Worm (Caenorhabditis elegans): ENCODE results near the gene F36D3.8.
"Not testable (repeated sequence)": the region's sequence is repeated elsewhere in the genome, so short reads cannot be mapped to it uniquely, and the experiment has no call there.

Gene F36D3.8

ce11 chrV:16506650-16507049 is 20.3 kb upstream of the F36D3.8 start:
- TF ChIP-seq ztf-3 (GFP tag; optimal IDR thresholded peaks at IDR 0.05) (no peak), nhr-27 (tag; optimal IDR thresholded peaks at IDR 0.05) (no peak), ztf-6 (GFP tag; IDR thresholded peaks at IDR 0.05) (no peak), F55B11.4 (tag; optimal IDR thresholded peaks at IDR 0.05; ENCODE audit: borderline replicate concordance, insufficient read depth) (no peak), nfya-1 (tag; optimal IDR thresholded peaks at IDR 0.05; ENCODE audit: borderline replicate concordance, insufficient read depth) (no peak), B0035.1 (tag; optimal IDR thresholded peaks at IDR 0.05) (no peak)

DNA sequence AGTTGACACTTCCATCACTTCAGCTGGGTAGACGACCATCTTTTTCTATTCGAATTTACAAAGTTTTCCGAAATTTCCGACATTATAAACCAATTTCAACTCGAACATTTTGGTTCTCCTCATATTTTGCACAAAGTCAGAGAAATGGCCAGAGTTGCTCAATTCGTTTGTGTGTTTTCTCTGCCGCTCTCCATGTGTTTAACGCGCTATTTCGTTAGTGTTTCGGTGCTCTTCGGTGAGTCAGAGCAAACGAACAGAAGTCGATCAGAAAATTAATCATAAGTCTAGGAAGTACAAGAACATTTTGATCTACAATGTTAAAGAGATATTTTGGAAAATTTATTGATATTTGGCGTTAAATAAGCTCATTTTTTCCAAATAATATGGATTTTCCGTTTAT is 18.3 kb upstream of the F36D3.8 start, which contains the start of gene srr-3:
Gene srr-3, minus strand, starts transcription at position 101 of the 400 bp plus-strand sequence.
- TF ChIP-seq let-607 (tag; optimal IDR thresholded peaks at IDR 0.05) (no peak), D2030.7 (GFP tag; IDR thresholded peaks at IDR 0.05) (no peak), ztf-18 (tag; optimal IDR thresholded peaks at IDR 0.05) (no peak), ztf-25 (GFP tag; IDR thresholded peaks at IDR 0.05) (no peak), Y56A3A.18 (GFP tag; IDR thresholded peaks at IDR 0.05) (no peak)

- TF ChIP-seq dox-1 (GFP tag; IDR thresholded peaks at IDR 0.05); tlf-1 (GFP tag; optimal IDR thresholded peaks at IDR 0.05); egl-44 (GFP tag; IDR thresholded peaks at IDR 0.05): not testable (repeated sequence)
These were observed 11.8 kb upstream of the F36D3.8 start, which contains the start of gene F36D3.5 for ce11 chrV:16515140-16515539. F36D3.5 (minus strand) TSS chrV:16515240.

- TF ChIP-seq mxl-1 (tag; optimal IDR thresholded peaks at IDR 0.05) (no peak), akir-1 (GFP tag; optimal IDR thresholded peaks at IDR 0.05) (no peak), let-607 (tag; optimal IDR thresholded peaks at IDR 0.05) (no peak), lsl-1 (GFP tag; optimal IDR thresholded peaks at IDR 0.05) (no peak)
These were observed 9.3 kb upstream of the F36D3.8 start, which contains the start of gene F36D3.4 for ce11 chrV:16517619-16518018. F36D3.4 (minus strand) TSS chrV:16517719.

- TF ChIP-seq ztf-3 (GFP tag; optimal IDR thresholded peaks at IDR 0.05), result no peak
- TF ChIP-seq madf-3 (GFP tag; IDR thresholded peaks at IDR 0.05), result no peak
- no peak for TF ChIP-seq repo-1 (tag; optimal IDR thresholded peaks at IDR 0.05)
- TF ChIP-seq snpc-1.1 (tag; optimal IDR thresholded peaks at IDR 0.05; ENCODE audit: insufficient read depth), result no peak
- no peak for TF ChIP-seq ZK185.1 (tag; optimal IDR thresholded peaks at IDR 0.05; ENCODE audit: poor library complexity, severe bottlenecking)
- no peak for TF ChIP-seq ets-4 (GFP tag; optimal IDR thresholded peaks at IDR 0.05)
- TF ChIP-seq attf-5 (GFP tag; optimal IDR thresholded peaks at IDR 0.05), result no peak
These were observed 4.7 kb upstream of the F36D3.8 start, which contains the start of gene srw-34 for ce11 chrV:16522242-16522641. srw-34 (minus strand) TSS chrV:16522342.

- TF ChIP-seq akir-1 (GFP tag; optimal IDR thresholded peaks at IDR 0.05) (no peak), lsy-27 (tag; optimal IDR thresholded peaks at IDR 0.05; ENCODE audit: borderline replicate concordance, insufficient read depth) (no peak), lag-1 (GFP tag; IDR thresholded peaks at IDR 0.05) (no peak), let-526 (GFP tag; IDR thresholded peaks at IDR 0.05) (no peak), K11D2.4 (GFP tag; IDR thresholded peaks at IDR 0.05) (no peak), dox-1 (GFP tag; IDR thresholded peaks at IDR 0.05) (no peak), T07F8.4 (tag; optimal IDR thresholded peaks at IDR 0.05) (no peak), rcor-1 (GFP tag; IDR thresholded peaks at IDR 0.05) (no peak), rpc-1 (optimal IDR thresholded peaks at IDR 0.05) (no peak), rpc-1 (tag; optimal IDR thresholded peaks at IDR 0.05) (no peak)
These were observed 838 bp downstream of the F36D3.8 start, which contains the start of gene F36D3.16 for ce11 chrV:16527796-16528195. F36D3.16 (plus strand) TSS chrV:16528096.

Data from whole organism, young adult.